Fruit fly (Drosophila melanogaster) whole organism, wandering third instar larva: ENCODE results near the gene Traf-like.

Experiments used
- GATAd ChIP-seq: sonication (Bioruptor generic); optimal IDR thresholded peaks from 2 replicates; lab custom pipeline; 2016; ENCODE audit warnings: missing biosample characterization, missing genetic modification characterization
- dl ChIP-seq, 2 experiments: fragments of 175-275, 200-275 bp in 1 of 2; fragments of 200-275 bp in 1 of 2; sonication (Bioruptor generic); optimal IDR thresholded peaks; lab custom pipeline; 2018; ENCODE audit warnings: mild to moderate bottlenecking in 2 of 2, missing biosample characterization in 2 of 2, missing genetic modification characterization in 2 of 2, moderate library complexity in 2 of 2; ENCODE audit not compliant: partially characterized antibody in 2 of 2, insufficient read depth in 1 of 2
- dmrt93B ChIP-seq: fragments of 200-800 bp; sonication (Bioruptor generic); optimal IDR thresholded peaks from 2 replicates; lab custom pipeline; 2018; ENCODE audit warnings: missing biosample characterization, mild to moderate bottlenecking, missing genetic modification characterization
- foxo ChIP-seq, 2 experiments: fragments of 200-800 bp; sonication (Bioruptor generic); optimal IDR thresholded peaks; 2 replicates in 1 of 2; 3 replicates in 1 of 2; lab custom pipeline; 2016 to 2017; ENCODE audit warnings: missing biosample characterization in 2 of 2, missing genetic modification characterization in 2 of 2
- fru ChIP-seq: fragments of 200-800 bp; sonication (Bioruptor generic); optimal IDR thresholded peaks from 3 replicates; lab custom pipeline; 2016; ENCODE audit warnings: missing biosample characterization, mild to moderate bottlenecking, missing genetic modification characterization
- pan ChIP-seq: fragments of >200 bp; optimal IDR thresholded peaks from 2 replicates; lab custom pipeline; 2017
- psq ChIP-seq: fragments of 200-800 bp; sonication (Bioruptor generic); optimal IDR thresholded peaks from 3 replicates; lab custom pipeline; 2017; ENCODE audit warnings: missing biosample characterization, mild to moderate bottlenecking, missing genetic modification characterization, moderate library complexity
- rgr ChIP-seq: fragments of 200-800 bp; sonication (Bioruptor generic); optimal IDR thresholded peaks from 3 replicates; lab custom pipeline; 2016; ENCODE audit warnings: missing biosample characterization, mild to moderate bottlenecking, missing genetic modification characterization
- tai ChIP-seq: sonication (Bioruptor generic); optimal IDR thresholded peaks from 2 replicates; lab custom pipeline; 2016; ENCODE audit warnings: missing biosample characterization, missing genetic modification characterization
- usp ChIP-seq: fragments of >200 bp; optimal IDR thresholded peaks from 2 replicates; lab custom pipeline; 2017; ENCODE audit warnings: missing biosample characterization, missing genetic modification characterization

- TF ChIP-seq rgr (GFP tag; lab: Kevin White, UChicago) (peak; percentile 32), dl (GFP tag; optimal IDR thresholded peaks at IDR 0.05; lab: Kevin White, UChicago; ENCODE audit: insufficient read depth in 1 of 2, partially characterized antibody in 2 of 2) (no peak), foxo (GFP tag; optimal IDR thresholded peaks at IDR 0.05; lab: Kevin White, UChicago) (no peak), GATAd (GFP tag; lab: Kevin White, UChicago) (no peak), psq (peak; percentile 1), usp (GFP tag; lab: Kevin White, UChicago) (no peak), pan (lab: Kevin White, UChicago) (no peak), tai (no peak), fru (GFP tag; lab: Kevin White, UChicago) (peak; percentile 58), dmrt93B (no peak)
Observed at dm6 chrX:16448252-16449191, 33.7 kb downstream of the Traf-like start, which contains the start of the genes CG34015 and eIF4H1.
